Fruit fly (Drosophila melanogaster) whole organism, prepupa: ENCODE measurements around the gene ninaC.

Experiments
- Blimp-1 ChIP-seq: fragments of 200-800 bp; sonication (Bioruptor generic); optimal IDR thresholded peaks from 3 replicates; lab custom pipeline; 2017; ENCODE audit warnings: missing biosample characterization, missing genetic modification characterization, mild to moderate bottlenecking, moderate library complexity, missing genetic modification reagents
- CG10631 ChIP-seq: fragments of 200-800 bp; sonication (Bioruptor generic); optimal IDR thresholded peaks from 2 replicates; lab custom pipeline; 2016; ENCODE audit warnings: missing biosample characterization, missing genetic modification characterization
- CG11294 ChIP-seq: fragments of 200-800 bp; sonication (Bioruptor generic); IDR thresholded peaks from 2 replicates; pipeline ENCODE4 v1.3.6; 2022; ENCODE audit warnings: missing biosample characterization, missing genetic modification characterization
- CG11902 ChIP-seq: fragments of 200-800 bp; sonication (Bioruptor generic); optimal IDR thresholded peaks from 3 replicates; lab custom pipeline; 2016; ENCODE audit warnings: missing biosample characterization, missing genetic modification characterization
- CG1621 ChIP-seq: fragments of 200-800 bp; sonication (Bioruptor generic); optimal IDR thresholded peaks from 3 replicates; lab custom pipeline; 2018; ENCODE audit warnings: missing biosample characterization, mild to moderate bottlenecking, missing genetic modification characterization
- CG3032 ChIP-seq: fragments of 200-800 bp; optimal IDR thresholded peaks from 2 replicates; lab custom pipeline; 2019; ENCODE audit warnings: missing biosample characterization, mild to moderate bottlenecking, missing genetic modification characterization, moderate library complexity
- CG32006 ChIP-seq: fragments of 200-800 bp; sonication (Bioruptor generic); optimal IDR thresholded peaks from 3 replicates; lab custom pipeline; 2017; ENCODE audit warnings: missing biosample characterization, mild to moderate bottlenecking, missing genetic modification characterization
- CG34406 ChIP-seq: fragments of 200-800 bp; sonication (Bioruptor generic); optimal IDR thresholded peaks from 3 replicates; lab custom pipeline; 2016; ENCODE audit warnings: missing biosample characterization, missing genetic modification characterization
- CG3919 ChIP-seq: fragments of 200-800 bp; sonication (Bioruptor generic); optimal IDR thresholded peaks from 3 replicates; lab custom pipeline; 2016; ENCODE audit warnings: missing biosample characterization, missing genetic modification characterization
- CG6163 ChIP-seq: fragments of 200-800 bp; sonication (Bioruptor generic); IDR thresholded peaks from 3 replicates; pipeline ENCODE4 v1.3.6; 2022; ENCODE audit warnings: missing biosample characterization, missing genetic modification characterization
- CG6792 ChIP-seq: fragments of 200-800 bp; sonication (Bioruptor generic); optimal IDR thresholded peaks from 3 replicates; lab custom pipeline; 2016; ENCODE audit warnings: missing biosample characterization, missing genetic modification characterization
- CG6854 ChIP-seq: fragments of 200-800 bp; sonication (Bioruptor generic); optimal IDR thresholded peaks from 2 replicates; lab custom pipeline; 2017; ENCODE audit warnings: missing biosample characterization, mild to moderate bottlenecking, missing genetic modification characterization
- CG7368 ChIP-seq: fragments of 200-800 bp; sonication (Bioruptor generic); optimal IDR thresholded peaks from 3 replicates; lab custom pipeline; 2016; ENCODE audit warnings: missing biosample characterization, missing genetic modification characterization
- CG8119 ChIP-seq: fragments of 200-800 bp; sonication (Bioruptor generic); IDR thresholded peaks from 3 replicates; pipeline ENCODE4 v1.3.6; 2022; ENCODE audit warnings: missing biosample characterization, missing genetic modification characterization
- CG8319 ChIP-seq: fragments of 200-800 bp; sonication (Bioruptor generic); optimal IDR thresholded peaks from 3 replicates; lab custom pipeline; 2016; ENCODE audit warnings: missing biosample characterization, missing genetic modification characterization
- CG8632 ChIP-seq: fragments of 200-800 bp; sonication (Bioruptor generic); optimal IDR thresholded peaks from 3 replicates; lab custom pipeline; 2016; ENCODE audit warnings: missing biosample characterization, missing genetic modification characterization
- CG9139 ChIP-seq: fragments of 200-800 bp; sonication (Bioruptor generic); optimal IDR thresholded peaks from 3 replicates; lab custom pipeline; 2017; ENCODE audit warnings: missing biosample characterization, mild to moderate bottlenecking, missing genetic modification characterization
- Eip75B ChIP-seq: fragments of 200-800 bp; sonication (Bioruptor generic); optimal IDR thresholded peaks from 3 replicates; lab custom pipeline; 2016; ENCODE audit warnings: missing biosample characterization, missing genetic modification characterization
- Eip78C ChIP-seq: fragments of 200-800 bp; sonication (Bioruptor generic); peaks from one replicate; lab custom pipeline; 2016; ENCODE audit warnings: missing biosample characterization, missing genetic modification characterization
- Eip93F ChIP-seq: fragments of 200-800 bp; sonication (Bioruptor generic); optimal IDR thresholded peaks from 2 replicates; lab custom pipeline; 2016; ENCODE audit warnings: missing biosample characterization, mild to moderate bottlenecking, missing genetic modification characterization
- Ets21C ChIP-seq: fragments of 200-800 bp; sonication (Bioruptor generic); optimal IDR thresholded peaks from 3 replicates; lab custom pipeline; 2016; ENCODE audit warnings: missing biosample characterization, missing genetic modification characterization
- Hr38 ChIP-seq: sonication (Bioruptor generic); optimal IDR thresholded peaks from 2 replicates; lab custom pipeline; 2016; ENCODE audit warnings: missing biosample characterization, missing genetic modification characterization
- Hr39 ChIP-seq: fragments of 200-800 bp; sonication (Bioruptor generic); optimal IDR thresholded peaks from 2 replicates; lab custom pipeline; 2016; ENCODE audit warnings: missing biosample characterization, missing genetic modification characterization
- Hr4 ChIP-seq: fragments of 200-800 bp; sonication (Bioruptor generic); optimal IDR thresholded peaks from 3 replicates; lab custom pipeline; 2016; ENCODE audit warnings: missing biosample characterization, missing genetic modification characterization
- Lpt ChIP-seq: fragments of 200-800 bp; sonication (Bioruptor generic); optimal IDR thresholded peaks from 3 replicates; lab custom pipeline; 2016; ENCODE audit warnings: missing biosample characterization, missing genetic modification characterization
- Met ChIP-seq: fragments of 200-800 bp; sonication (Bioruptor generic); optimal IDR thresholded peaks from 3 replicates; lab custom pipeline; 2016; ENCODE audit warnings: missing biosample characterization, missing genetic modification characterization
- Smox ChIP-seq: fragments of 200-800 bp; sonication (Bioruptor generic); optimal IDR thresholded peaks from 3 replicates; lab custom pipeline; 2016; ENCODE audit warnings: missing biosample characterization, missing genetic modification characterization
- Sox102F ChIP-seq: fragments of 200-800 bp; sonication (Bioruptor generic); optimal IDR thresholded peaks from 2 replicates; lab custom pipeline; 2016; ENCODE audit warnings: missing biosample characterization, mild to moderate bottlenecking, missing genetic modification characterization
- Sox14 ChIP-seq: fragments of 200-800 bp; sonication (Bioruptor generic); optimal IDR thresholded peaks from 3 replicates; lab custom pipeline; 2016; ENCODE audit warnings: missing biosample characterization, missing genetic modification characterization
- Sox15 ChIP-seq: fragments of 200-800 bp; sonication (Bioruptor generic); optimal IDR thresholded peaks from 3 replicates; lab custom pipeline; 2016; ENCODE audit warnings: missing biosample characterization, missing genetic modification characterization
- achi ChIP-seq: fragments of 200-800 bp; sonication (Bioruptor generic); optimal IDR thresholded peaks from 3 replicates; lab custom pipeline; 2016; ENCODE audit warnings: missing biosample characterization, missing genetic modification characterization
- acj6 ChIP-seq: fragments of 200-800 bp; sonication (Bioruptor generic); optimal IDR thresholded peaks from 3 replicates; lab custom pipeline; 2016; ENCODE audit warnings: missing biosample characterization, missing genetic modification characterization
- dac ChIP-seq: fragments of 200-800 bp; sonication (Bioruptor generic); optimal IDR thresholded peaks from 2 replicates; lab custom pipeline; 2017; ENCODE audit warnings: missing biosample characterization, mild to moderate bottlenecking, missing genetic modification characterization
- eg ChIP-seq: fragments of 200-800 bp; sonication (Bioruptor generic); IDR thresholded peaks from 3 replicates; pipeline ENCODE4 v1.3.6; 2022; ENCODE audit warnings: missing biosample characterization, missing genetic modification characterization
- esn ChIP-seq: fragments of 200-800 bp; sonication (Bioruptor generic); optimal IDR thresholded peaks from 2 replicates; lab custom pipeline; 2016; ENCODE audit warnings: missing biosample characterization, mild to moderate bottlenecking, missing genetic modification characterization, moderate library complexity
- fd59A ChIP-seq: fragments of 200-800 bp; sonication (Bioruptor generic); optimal IDR thresholded peaks from 2 replicates; lab custom pipeline; 2017; ENCODE audit warnings: missing biosample characterization, mild to moderate bottlenecking, missing genetic modification characterization, missing genetic modification reagents
- fd85E ChIP-seq: fragments of 200-800 bp; sonication (Bioruptor generic); optimal IDR thresholded peaks from 3 replicates; lab custom pipeline; 2016; ENCODE audit warnings: missing biosample characterization, missing genetic modification characterization
- fkh ChIP-seq: fragments of 200-800 bp; sonication (Bioruptor generic); optimal IDR thresholded peaks from 3 replicates; lab custom pipeline; 2017; ENCODE audit warnings: missing biosample characterization, mild to moderate bottlenecking, missing genetic modification characterization, moderate library complexity
- lz ChIP-seq: fragments of 200-800 bp; sonication (Bioruptor generic); optimal IDR thresholded peaks from 3 replicates; lab custom pipeline; 2016; ENCODE audit warnings: missing biosample characterization, missing genetic modification characterization
- net ChIP-seq: fragments of 200-800 bp; sonication (Bioruptor generic); optimal IDR thresholded peaks from 3 replicates; lab custom pipeline; 2016; ENCODE audit warnings: missing biosample characterization, missing genetic modification characterization
- pdm3 ChIP-seq: fragments of 200-800 bp; sonication (Bioruptor generic); optimal IDR thresholded peaks from 3 replicates; lab custom pipeline; 2016; ENCODE audit warnings: missing biosample characterization, missing genetic modification characterization
- salr ChIP-seq, 2 experiments: fragments of 200-800 bp; sonication (Bioruptor generic); optimal IDR thresholded peaks; 3 replicates each; lab custom pipeline; 2016 to 2018; ENCODE audit warnings: missing biosample characterization in 2 of 2, missing genetic modification characterization in 2 of 2, mild to moderate bottlenecking in 1 of 2
- ss ChIP-seq, 2 experiments: fragments of 200-800 bp; sonication (Bioruptor generic); optimal IDR thresholded peaks; 2 replicates in 1 of 2; 3 replicates in 1 of 2; lab custom pipeline; 2017 to 2018; ENCODE audit warnings: mild to moderate bottlenecking in 2 of 2, missing biosample characterization in 2 of 2, missing genetic modification characterization in 2 of 2, moderate library complexity in 1 of 2
- svp ChIP-seq: fragments of 200-800 bp; sonication (Bioruptor generic); peaks from one replicate; lab custom pipeline; 2016; ENCODE audit warnings: missing biosample characterization, missing genetic modification characterization
- topi ChIP-seq: fragments of 200-800 bp; sonication (Bioruptor generic); optimal IDR thresholded peaks from 3 replicates; lab custom pipeline; 2016; ENCODE audit warnings: missing biosample characterization, missing genetic modification characterization
- vri ChIP-seq: fragments of 200-800 bp; sonication (Bioruptor generic); optimal IDR thresholded peaks from 3 replicates; lab custom pipeline; 2016; ENCODE audit warnings: missing biosample characterization, mild to moderate bottlenecking, missing genetic modification characterization

Gene ninaC

dm6 chr2L:7422429-7423283, 45.2 kb downstream of the ninaC start (continued):
- TF ChIP-seq svp: peak; percentile 92
- TF ChIP-seq Sox15 (GFP tag; lab: Kevin White, UChicago): peak; percentile 80
- TF ChIP-seq lz: peak; percentile 86
- peak; percentile 68; the same call in 1 of the 3 replicates for TF ChIP-seq eg (GFP tag; lab: Robert Waterston, UW)
- peak; percentile 77 for TF ChIP-seq Lpt
- peak; percentile 92 for TF ChIP-seq esn
- TF ChIP-seq Smox (GFP tag; lab: Kevin White, UChicago): peak; percentile 80
- peak; percentile 54 for TF ChIP-seq fd59A
- peak; percentile 80 for TF ChIP-seq CG10631
- TF ChIP-seq pdm3 (GFP tag; lab: Kevin White, UChicago): peak; percentile 83
- TF ChIP-seq CG9139: peak; percentile 36
- peak; percentile 38 for TF ChIP-seq CG8319 (GFP tag; lab: Kevin White, UChicago)
- TF ChIP-seq CG8632 (GFP tag; lab: Kevin White, UChicago): peak; percentile 77
- peak; percentile 79 for TF ChIP-seq Eip75B (GFP tag; lab: Kevin White, UChicago)
- peak; percentile 93 for TF ChIP-seq CG32006 (GFP tag; lab: Kevin White, UChicago)
- peak; percentile 97 for TF ChIP-seq Eip78C
- no peak for TF ChIP-seq CG11294 (GFP tag; lab: Robert Waterston, UW)
- peak; percentile 82 for TF ChIP-seq Hr39
- peak; percentile 43 for TF ChIP-seq CG11902 (GFP tag; lab: Kevin White, UChicago)
- no peak for TF ChIP-seq CG7368 (GFP tag; lab: Kevin White, UChicago)
- TF ChIP-seq ss (GFP tag; optimal IDR thresholded peaks at IDR 0.05; lab: Kevin White, UChicago): peak; percentile 43 to 64
- TF ChIP-seq topi: peak; percentile 89
- TF ChIP-seq net: peak; percentile 76
- TF ChIP-seq Eip93F (GFP tag; lab: Kevin White, UChicago): no peak
- TF ChIP-seq dac: peak; percentile 64
- TF ChIP-seq Hr4 (GFP tag; lab: Kevin White, UChicago): peak; percentile 81

- TF ChIP-seq Sox15 (GFP tag; lab: Kevin White, UChicago) (peak; percentile 27), CG8632 (GFP tag; lab: Kevin White, UChicago) (peak; percentile 63), CG11294 (GFP tag; lab: Robert Waterston, UW) (peak; percentile 60; the same call in 1 of the 2 replicates), CG6163 (GFP tag; lab: Robert Waterston, UW) (peak; percentile 82), Lpt (peak; percentile 73), CG6854 (peak; percentile 74), achi (GFP tag; lab: Kevin White, UChicago) (peak; percentile 76), CG34406 (GFP tag; lab: Kevin White, UChicago) (peak; percentile 59), fd85E (no peak), CG1621 (peak; percentile 56), fkh (no peak), vri (GFP tag; lab: Kevin White, UChicago) (peak; percentile 66), CG10631 (peak; percentile 54), CG8119 (GFP tag; lab: Robert Waterston, UW) (peak; percentile 83), Eip78C (peak; percentile 95), Sox14 (peak; percentile 68), topi (peak; percentile 56), Eip93F (GFP tag; lab: Kevin White, UChicago) (peak; percentile 79), lz (peak; percentile 64), CG3032 (tag; lab: Kevin White, UChicago) (peak; percentile 76), eg (GFP tag; lab: Robert Waterston, UW) (peak; percentile 85), ss (GFP tag; optimal IDR thresholded peaks at IDR 0.05; lab: Kevin White, UChicago) (peak; percentile 66 to 70), Hr38 (GFP tag; lab: Kevin White, UChicago) (peak; percentile 1), CG8319 (GFP tag; lab: Kevin White, UChicago) (peak; percentile 13), Met (GFP tag; lab: Kevin White, UChicago) (peak; percentile 79), fd59A (peak; percentile 49), pdm3 (GFP tag; lab: Kevin White, UChicago) (peak; percentile 58), Hr39 (peak; percentile 38), CG11902 (GFP tag; lab: Kevin White, UChicago) (peak; percentile 22), Sox102F (GFP tag; lab: Kevin White, UChicago) (peak; percentile 81), Blimp-1 (GFP tag; lab: Kevin White, UChicago) (peak; percentile 14), Smox (GFP tag; lab: Kevin White, UChicago) (peak; percentile 74), acj6 (GFP tag; lab: Kevin White, UChicago) (peak; percentile 78), CG6792 (peak; percentile 64), salr (GFP tag; optimal IDR thresholded peaks at IDR 0.05; lab: Kevin White, UChicago) (peak; percentile 30 to 35), Ets21C (GFP tag; lab: Kevin White, UChicago) (peak; percentile 37), CG3919 (GFP tag; lab: Kevin White, UChicago) (peak; percentile 73)
Observed at dm6 chr2L:7423333-7423895, 45.9 kb downstream of the ninaC start.
